Fruit fly (Drosophila melanogaster): ENCODE measurements around the gene Peritrophin-15a.
A peak's percentile ranks its signal among the peaks of the same experiment; 100 is the strongest.

The Peritrophin-15a gene

dm6 chr2L:8362273-8362954 lies 33.5 kb downstream of the Peritrophin-15a start, which contains the start of gene CG7627 (continued):
- peak; percentile 62 for TF ChIP-seq CG32264 (GFP tag; optimal IDR thresholded peaks at IDR 0.05)
- TF ChIP-seq Hnf4 (GFP tag; optimal IDR thresholded peaks at IDR 0.05) = peak; percentile 86

- TF ChIP-seq CG9705 (GFP tag; optimal IDR thresholded peaks at IDR 0.05) (peak; percentile 7), Hr83 (GFP tag; optimal IDR thresholded peaks at IDR 0.05; ENCODE audit: poor library complexity, severe bottlenecking) (no peak), Rel (GFP tag; optimal IDR thresholded peaks at IDR 0.05) (no peak), Rel (tag; optimal IDR thresholded peaks at IDR 0.05) (no peak), tai (GFP tag; optimal IDR thresholded peaks at IDR 0.05) (no peak), N (GFP tag; optimal IDR thresholded peaks at IDR 0.05) (no peak), brk (GFP tag; optimal IDR thresholded peaks at IDR 0.05) (no peak), jim (GFP tag; optimal IDR thresholded peaks at IDR 0.05) (no peak), Vsx2 (GFP tag; optimal IDR thresholded peaks at IDR 0.05; ENCODE audit: partially characterized antibody) (no peak), woc (GFP tag; optimal IDR thresholded peaks at IDR 0.05) (peak; percentile 35), Jra (GFP tag; optimal IDR thresholded peaks at IDR 0.05) (no peak), pan (optimal IDR thresholded peaks at IDR 0.05) (no peak), sv (GFP tag; optimal IDR thresholded peaks at IDR 0.05) (no peak), dl (GFP tag; optimal IDR thresholded peaks at IDR 0.05; ENCODE audit: insufficient read depth in 1 of 2, partially characterized antibody in 2 of 2) (no peak), CrebA (GFP tag; optimal IDR thresholded peaks at IDR 0.05; ENCODE audit: borderline replicate concordance) (no peak), lola (GFP tag; optimal IDR thresholded peaks at IDR 0.05) (no peak), Mio (GFP tag; optimal IDR thresholded peaks at IDR 0.05) (no peak), Hr78 (GFP tag; optimal IDR thresholded peaks at IDR 0.05) (no peak), psq (GFP tag; optimal IDR thresholded peaks at IDR 0.05) (peak; percentile 59), sage (GFP tag; optimal IDR thresholded peaks at IDR 0.05) (no peak), fru (GFP tag; optimal IDR thresholded peaks at IDR 0.05) (peak; percentile 75), HLH106 (tag; optimal IDR thresholded peaks at IDR 0.05) (peak; percentile 59), usp (GFP tag; optimal IDR thresholded peaks at IDR 0.05) (no peak), Dfd (GFP tag; optimal IDR thresholded peaks at IDR 0.05) (no peak), dmrt93B (GFP tag; optimal IDR thresholded peaks at IDR 0.05) (peak; percentile 28), Hnf4 (GFP tag; optimal IDR thresholded peaks at IDR 0.05) (peak; percentile 1), Sp1 (GFP tag; optimal IDR thresholded peaks at IDR 0.05) (peak; percentile 33), GATAd (GFP tag; optimal IDR thresholded peaks at IDR 0.05) (no peak), Myc (optimal IDR thresholded peaks at IDR 0.05) (no peak), dsf (GFP tag; optimal IDR thresholded peaks at IDR 0.05; ENCODE audit: borderline replicate concordance) (no peak), rgr (GFP tag; optimal IDR thresholded peaks at IDR 0.05) (peak; percentile 17), CG32264 (GFP tag; optimal IDR thresholded peaks at IDR 0.05) (no peak), OdsH (GFP tag; optimal IDR thresholded peaks at IDR 0.05) (peak; percentile 36), foxo (GFP tag; optimal IDR thresholded peaks at IDR 0.05) (peak in 1 of 2 experiments; percentile 49), br (GFP tag; optimal IDR thresholded peaks at IDR 0.05) (peak; percentile 46), ey (GFP tag; optimal IDR thresholded peaks at IDR 0.05) (peak; percentile 64), h (GFP tag; optimal IDR thresholded peaks at IDR 0.05) (peak; percentile 70)
Observed at dm6 chr2L:8361204-8361952, 34.5 kb downstream of the Peritrophin-15a start.

DNA sequence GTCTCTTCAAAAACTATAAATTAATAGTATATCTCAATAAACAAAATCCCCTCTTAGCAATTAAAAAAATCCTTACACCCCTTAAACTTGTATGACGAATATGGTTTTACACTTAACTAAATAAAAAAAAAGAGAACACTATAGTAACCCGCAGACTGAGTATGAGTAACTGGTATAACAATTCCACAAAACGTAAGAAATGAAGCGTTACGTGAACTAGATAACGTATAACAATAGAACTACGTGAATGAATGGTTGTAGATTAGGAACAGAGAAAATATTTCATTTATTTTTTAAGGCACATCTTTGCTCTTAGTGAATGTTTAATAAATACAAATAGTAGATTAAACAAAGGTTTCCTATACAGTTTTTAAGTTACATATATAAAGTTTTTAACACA lies 40.5 kb downstream of the Peritrophin-15a start:
- TF ChIP-seq ey (GFP tag; optimal IDR thresholded peaks at IDR 0.05) = no peak
- TF ChIP-seq GATAd (GFP tag; optimal IDR thresholded peaks at IDR 0.05) = no peak
- TF ChIP-seq OdsH (GFP tag; optimal IDR thresholded peaks at IDR 0.05) = no peak

Measured in whole organism, wandering third instar larva.